Worm (Caenorhabditis elegans) whole organism, midembryonic: ENCODE data around the gene fbxb-25.

Experiments
- klf-2 ChIP-seq: fragments of 200-800 bp; sonication (Bioruptor generic); conservative IDR thresholded peaks from 2 replicates; pipeline ENCODE4 v1.3.6; 2022; ENCODE audit warnings: missing genetic modification reagents, missing genetic modification characterization, missing compliant biosample characterization
- med-1 ChIP-seq: sonication (generic microtip); optimal IDR thresholded peaks from 2 replicates; lab custom pipeline; 2017; ENCODE audit warnings: missing genetic modification characterization, mild to moderate bottlenecking, missing compliant biosample characterization, antibody characterized with exemption, missing genetic modification reagents; ENCODE audit not compliant: insufficient read depth
- ztf-29 ChIP-seq: fragments of 200-800 bp; sonication (Bioruptor generic); IDR thresholded peaks from 2 replicates; pipeline ENCODE4 v1.3.6; 2022; ENCODE audit warnings: missing genetic modification reagents, missing genetic modification characterization, missing compliant biosample characterization

ce11 chrII:1668913-1669312, 14.9 kb upstream of the fbxb-25 start, which contains the start of gene srw-97:
- TF ChIP-seq med-1 (GFP tag; lab: Kevin White, UChicago) (no peak), klf-2 (GFP tag; lab: Robert Waterston, UW) (no peak), ztf-29 (GFP tag; lab: Robert Waterston, UW) (no peak)
